Fruit fly (Drosophila melanogaster): ENCODE results near the gene Act5C.

DNA sequence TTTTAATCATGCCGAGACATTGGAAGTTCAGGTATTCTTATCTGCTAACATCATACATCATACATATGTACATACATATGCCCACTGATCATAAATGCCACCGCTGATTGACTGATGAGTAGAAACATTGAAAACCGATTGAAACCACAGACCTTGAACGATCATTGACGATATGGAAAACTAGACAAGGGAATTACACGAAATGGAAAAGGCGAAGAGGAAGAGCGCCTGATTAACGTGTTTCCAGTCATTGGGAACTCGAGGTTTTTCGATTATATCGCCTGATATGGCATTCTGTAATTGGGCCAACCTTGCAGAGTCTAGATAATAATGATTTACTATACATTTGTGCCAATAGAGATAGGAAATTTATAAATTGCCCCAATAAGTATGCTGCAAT, 15.8 kb upstream of the Act5C start:
- TF ChIP-seq Xbp1 (GFP tag; optimal IDR thresholded peaks at IDR 0.05) (no peak), Atf3 (GFP tag; optimal IDR thresholded peaks at IDR 0.05) (no peak), exex (tag; optimal IDR thresholded peaks at IDR 0.05) (peak; percentile 94), CG12299 (tag; optimal IDR thresholded peaks at IDR 0.05) (no peak), CG5245 (GFP tag; optimal IDR thresholded peaks at IDR 0.05) (no peak), CG18011 (GFP tag; optimal IDR thresholded peaks at IDR 0.05) (no peak), CG10543 (GFP tag; optimal IDR thresholded peaks at IDR 0.05) (no peak)

All from whole organism, embryonic.